Fruit fly (Drosophila melanogaster) whole organism, pupa: ENCODE results near the gene Lk.

Experiments
- CG8159 ChIP-seq: fragments of 200-800 bp; sonication (Bioruptor generic); optimal IDR thresholded peaks from 3 replicates; lab custom pipeline; 2018; ENCODE audit warnings: missing biosample characterization, mild to moderate bottlenecking, missing genetic modification characterization, moderate library complexity
- CG9948 ChIP-seq: fragments of 200-800 bp; sonication (Bioruptor generic); optimal IDR thresholded peaks from 2 replicates; lab custom pipeline; 2018; ENCODE audit warnings: missing biosample characterization, mild to moderate bottlenecking, missing genetic modification characterization, moderate library complexity
- fd96Ca ChIP-seq: fragments of 200-800 bp; sonication (Bioruptor generic); IDR thresholded peaks from 3 replicates; pipeline ENCODE4 v1.3.6; 2022; ENCODE audit warnings: missing biosample characterization, missing genetic modification characterization

DNA sequence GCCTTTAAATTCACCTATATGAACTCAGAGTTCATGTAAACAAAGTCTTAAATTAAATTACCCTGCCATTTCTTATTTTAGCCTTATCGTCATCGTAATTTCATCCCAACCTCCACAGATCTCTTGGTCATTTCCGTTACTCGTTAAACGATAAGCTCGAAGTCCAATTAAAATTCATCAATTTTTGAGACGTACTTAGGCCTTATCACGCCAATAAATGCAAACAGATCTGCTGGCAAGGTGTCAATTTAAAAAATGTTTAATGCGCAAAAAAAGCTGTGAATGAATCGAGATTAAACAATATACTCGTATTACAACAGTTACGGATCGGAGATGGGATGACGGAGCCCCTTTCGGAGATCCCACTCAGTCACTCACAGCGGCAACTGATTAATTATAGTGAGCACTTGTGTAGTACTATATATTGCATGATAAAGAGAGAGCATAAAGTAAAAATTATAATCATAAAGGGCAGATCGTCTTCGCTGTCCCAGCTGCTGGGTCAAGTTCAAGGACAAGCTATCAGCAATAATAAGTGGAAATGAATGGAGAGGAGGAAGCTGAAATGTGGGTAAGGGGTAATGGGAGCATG, 48.7 kb upstream of the Lk start:
- no peak for TF ChIP-seq CG8159
- TF ChIP-seq CG9948, result no peak
- TF ChIP-seq fd96Ca (GFP tag; lab: Robert Waterston, UW), result no peak
